Worm (Caenorhabditis elegans) whole organism, L4/young adult: Measurements from ENCODE around the gene frpr-3.

Experiments used
- W03F9.2 ChIP-seq: fragments of 150-350 bp; optimal IDR thresholded peaks from 2 replicates; lab custom pipeline; 2014; ENCODE audit warnings: missing biosample characterization, missing genetic modification characterization
- dao-5 ChIP-seq: sonication (generic microtip); optimal IDR thresholded peaks from 2 replicates; lab custom pipeline; 2016; ENCODE audit warnings: missing genotype, missing genetic modification characterization, moderate library complexity, missing compliant biosample characterization
- him-1 ChIP-seq: sonication (generic microtip); optimal IDR thresholded peaks from 2 replicates; lab custom pipeline; 2016; ENCODE audit warnings: missing genotype, missing genetic modification reagents, missing genetic modification characterization, missing compliant biosample characterization

ce11 chrV:7785117-7785516 lies 14.1 kb downstream of the frpr-3 start, which contains the start of gene C26F1.1:
- TF ChIP-seq him-1 (tag; lab: Kevin White, UChicago) (no peak), W03F9.2 (tag; lab: Kevin White, UChicago) (no peak), dao-5 (no peak)
